Worm (Caenorhabditis elegans) whole organism, midembryonic: ENCODE results near the gene Y49E10.10.

Source experiments
- cog-1 ChIP-seq: sonication (generic microtip); optimal IDR thresholded peaks from 2 replicates; lab custom pipeline; 2016; ENCODE audit warnings: missing genetic modification characterization, missing compliant biosample characterization
- klf-2 ChIP-seq: fragments of 200-800 bp; sonication (Bioruptor generic); conservative IDR thresholded peaks from 2 replicates; pipeline ENCODE4 v1.3.6; 2022; ENCODE audit warnings: missing genetic modification reagents, missing genetic modification characterization, missing compliant biosample characterization
- ref-1 ChIP-seq: fragments of 200-800 bp; sonication (Bioruptor generic); conservative IDR thresholded peaks from 2 replicates; pipeline ENCODE4 v1.3.6; 2022; ENCODE audit warnings: missing genetic modification reagents, missing genetic modification characterization, missing compliant biosample characterization
- ztf-29 ChIP-seq: fragments of 200-800 bp; sonication (Bioruptor generic); IDR thresholded peaks from 2 replicates; pipeline ENCODE4 v1.3.6; 2022; ENCODE audit warnings: missing genetic modification reagents, missing genetic modification characterization, missing compliant biosample characterization

- TF ChIP-seq ztf-29 (GFP tag; lab: Robert Waterston, UW) (no peak), klf-2 (GFP tag; lab: Robert Waterston, UW) (no peak), cog-1 (tag; lab: Kevin White, UChicago) (no peak), ref-1 (GFP tag; lab: Robert Waterston, UW) (no peak)
These were observed 26.4 kb downstream of the Y49E10.10 start, which contains the start of gene tat-1 for ce11 chrIII:12421708-12422107.
